Fruit fly (Drosophila melanogaster): ENCODE data around the gene Usp12-46.

DNA sequence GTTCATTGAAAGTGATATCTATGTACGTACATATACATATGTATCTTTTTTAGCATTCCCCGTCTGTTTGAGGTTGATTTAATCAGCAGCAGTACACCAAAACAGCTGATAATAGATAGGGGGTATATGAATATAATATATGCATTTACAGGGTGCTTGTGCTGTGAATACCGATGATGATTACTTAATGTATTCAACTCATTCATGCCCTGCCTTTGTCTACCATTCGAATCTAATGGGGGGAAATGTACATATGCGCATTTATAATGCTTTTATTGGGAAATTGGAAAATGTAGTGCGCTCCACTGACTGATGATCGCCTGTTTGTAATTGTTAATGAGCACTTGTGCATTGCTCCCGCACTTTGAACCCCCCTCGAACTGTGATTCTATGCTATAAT, 29.4 kb downstream of the Usp12-46 start:
- TF ChIP-seq pan (optimal IDR thresholded peaks at IDR 0.05) (no peak), Dll (optimal IDR thresholded peaks at IDR 0.05) (no peak), psq (optimal IDR thresholded peaks at IDR 0.05) (no peak)
